Worm (Caenorhabditis elegans) whole organism, young adult: Measurements from ENCODE around the gene str-40.

Experiments used
- B0336.3 ChIP-seq: fragments of 200-800 bp; sonication (Bioruptor generic); IDR thresholded peaks from 2 replicates; pipeline ENCODE4 v1.3.6; 2022; ENCODE audit warnings: missing genetic modification characterization, missing compliant biosample characterization
- C06A6.2 ChIP-seq: fragments of 200-800 bp; sonication (Bioruptor generic); conservative IDR thresholded peaks from 2 replicates; pipeline ENCODE4 v1.3.6; 2022; ENCODE audit warnings: missing genetic modification characterization, missing compliant biosample characterization
- T26A5.8 ChIP-seq: sonication (generic microtip); optimal IDR thresholded peaks from 2 replicates; lab custom pipeline; 2016; ENCODE audit warnings: missing genetic modification characterization, missing compliant biosample characterization
- dpl-1 ChIP-seq: fragments of 150-350 bp; optimal IDR thresholded peaks from 2 replicates; lab custom pipeline; 2014; ENCODE audit warnings: missing biosample characterization, missing genetic modification reagents, missing genetic modification characterization
- hmg-20 ChIP-seq: fragments of 200-800 bp; sonication (Bioruptor generic); IDR thresholded peaks from 2 replicates; pipeline ENCODE4 v1.3.6; 2022; ENCODE audit warnings: missing genetic modification reagents, missing genetic modification characterization, missing compliant biosample characterization
- nfya-1 ChIP-seq: sonication (generic microtip); optimal IDR thresholded peaks from 2 replicates; lab custom pipeline; 2017; ENCODE audit warnings: antibody characterized with exemption, missing compliant biosample characterization, missing genetic modification characterization, borderline replicate concordance; ENCODE audit not compliant: insufficient read depth
- pha-4 ChIP-seq: fragments of 150-350 bp; sonication (generic microtip); optimal IDR thresholded peaks from 2 replicates; lab custom pipeline; 2014; ENCODE audit warnings: missing biosample characterization, missing genetic modification reagents, missing genetic modification characterization
- snpc-4 ChIP-seq, 5 experiments: fragments of 150-350 bp in 1 of 5; sonication (generic microtip) in 4 of 5; optimal IDR thresholded peaks; 2 replicates each; lab custom pipeline; 2014 to 2018; ENCODE audit warnings: missing genetic modification characterization in 5 of 5, missing biosample characterization in 3 of 5, antibody characterized with exemption in 2 of 5, mild to moderate bottlenecking in 2 of 5, missing compliant biosample characterization in 2 of 5, missing genotype in 2 of 5, moderate library complexity in 2 of 5, missing genetic modification reagents in 1 of 5
- sptf-2 ChIP-seq: fragments of 200-800 bp; sonication (Bioruptor generic); optimal IDR thresholded peaks from 2 replicates; lab custom pipeline; 2018; ENCODE audit warnings: mild to moderate bottlenecking, missing genetic modification characterization, missing compliant biosample characterization
- ztf-3 ChIP-seq: fragments of 200-800 bp; sonication (Bioruptor generic); optimal IDR thresholded peaks from 2 replicates; lab custom pipeline; 2018; ENCODE audit warnings: mild to moderate bottlenecking, missing genetic modification characterization, missing compliant biosample characterization

- TF ChIP-seq pha-4 (tag; lab: Kevin White, UChicago) (no peak), B0336.3 (GFP tag; lab: Robert Waterston, UW) (no peak), snpc-4 (GFP tag; optimal IDR thresholded peaks at IDR 0.05; lab: Kevin White, UChicago) (no peak), snpc-4 (tag; optimal IDR thresholded peaks at IDR 0.05; lab: Kevin White, UChicago) (no peak), nfya-1 (tag; lab: Kevin White, UChicago) (no peak), dpl-1 (GFP tag; lab: Kevin White, UChicago) (no peak), sptf-2 (GFP tag; lab: Kevin White, UChicago) (no peak), hmg-20 (GFP tag; lab: Robert Waterston, UW) (no peak), T26A5.8 (tag; lab: Kevin White, UChicago) (no peak), C06A6.2 (no peak), ztf-3 (no peak)
Measured at ce11 chrV:3114973-3115372, 46.0 kb upstream of the str-40 start, which contains the start of gene Y73C8C.3.
